Fruit fly (Drosophila melanogaster) whole organism, wandering third instar larva: Measurements from ENCODE around the gene Aldh.
A peak's percentile ranks its signal among the peaks of the same experiment; 100 is the strongest.

ENCODE experiments used
- CG32264 ChIP-seq: fragments of 200-800 bp; sonication (Bioruptor generic); optimal IDR thresholded peaks from 2 replicates; lab custom pipeline; 2016; ENCODE audit warnings: missing biosample characterization, missing genetic modification characterization
- CrebA ChIP-seq: fragments of 200-800 bp; sonication (Bioruptor generic); optimal IDR thresholded peaks from 2 replicates; lab custom pipeline; 2016; ENCODE audit warnings: missing biosample characterization, mild to moderate bottlenecking, missing genetic modification characterization, borderline replicate concordance
- Dif ChIP-seq: fragments of 200-275, 200-300 bp; sonication (Bioruptor generic); optimal IDR thresholded peaks from 2 replicates; lab custom pipeline; 2018; ENCODE audit warnings: missing biosample characterization, missing genetic modification characterization; ENCODE audit not compliant: partially characterized antibody
- HLH106 ChIP-seq: fragments of 200-800 bp; optimal IDR thresholded peaks from 3 replicates; lab custom pipeline; 2019; ENCODE audit warnings: missing biosample characterization, mild to moderate bottlenecking, missing genetic modification characterization, moderate library complexity
- Hnf4 ChIP-seq: fragments of 200-800 bp; sonication (Bioruptor generic); optimal IDR thresholded peaks from 2 replicates; lab custom pipeline; 2016; ENCODE audit warnings: missing biosample characterization, mild to moderate bottlenecking, missing genetic modification characterization
- Hr78 ChIP-seq: fragments of >200 bp; optimal IDR thresholded peaks from 2 replicates; lab custom pipeline; 2017; ENCODE audit warnings: missing biosample characterization, missing genetic modification characterization
- Hr83 ChIP-seq: fragments of 200-300 bp; sonication (Bioruptor generic); optimal IDR thresholded peaks from 2 replicates; lab custom pipeline; 2016; ENCODE audit warnings: missing biosample characterization, mild to moderate bottlenecking, missing genetic modification characterization, moderate library complexity; ENCODE audit not compliant: poor library complexity, severe bottlenecking
- Mio ChIP-seq: sonication (Bioruptor generic); optimal IDR thresholded peaks from 2 replicates; lab custom pipeline; 2016; ENCODE audit warnings: missing biosample characterization, missing genetic modification characterization
- N ChIP-seq: fragments of >200 bp; optimal IDR thresholded peaks from 2 replicates; lab custom pipeline; 2018; ENCODE audit warnings: missing biosample characterization, missing external identifiers, missing genetic modification characterization
- OdsH ChIP-seq: fragments of 200-800 bp; sonication (Bioruptor generic); optimal IDR thresholded peaks from 2 replicates; lab custom pipeline; 2016; ENCODE audit warnings: missing biosample characterization, mild to moderate bottlenecking, missing genetic modification characterization
- Sp1 ChIP-seq: fragments of 200-800 bp; sonication (Bioruptor generic); optimal IDR thresholded peaks from 3 replicates; lab custom pipeline; 2019; ENCODE audit warnings: missing biosample characterization, mild to moderate bottlenecking, missing genetic modification characterization, moderate library complexity
- br ChIP-seq: fragments of 200-800 bp; sonication (Bioruptor generic); optimal IDR thresholded peaks from 2 replicates; lab custom pipeline; 2016; ENCODE audit warnings: missing biosample characterization, missing genetic modification characterization
- dmrt93B ChIP-seq: fragments of 200-800 bp; sonication (Bioruptor generic); optimal IDR thresholded peaks from 2 replicates; lab custom pipeline; 2018; ENCODE audit warnings: missing biosample characterization, mild to moderate bottlenecking, missing genetic modification characterization
- ey ChIP-seq: fragments of 200-800 bp; sonication (Bioruptor generic); optimal IDR thresholded peaks from 2 replicates; lab custom pipeline; 2016; ENCODE audit warnings: missing biosample characterization, missing genetic modification characterization
- foxo ChIP-seq, 2 experiments: fragments of 200-800 bp; sonication (Bioruptor generic); optimal IDR thresholded peaks; 2 replicates in 1 of 2; 3 replicates in 1 of 2; lab custom pipeline; 2016 to 2017; ENCODE audit warnings: missing biosample characterization in 2 of 2, missing genetic modification characterization in 2 of 2
- fru ChIP-seq: fragments of 200-800 bp; sonication (Bioruptor generic); optimal IDR thresholded peaks from 3 replicates; lab custom pipeline; 2016; ENCODE audit warnings: missing biosample characterization, mild to moderate bottlenecking, missing genetic modification characterization
- h ChIP-seq: fragments of 200-800 bp; sonication (Bioruptor generic); optimal IDR thresholded peaks from 3 replicates; lab custom pipeline; 2016; ENCODE audit warnings: missing biosample characterization, mild to moderate bottlenecking, missing genetic modification characterization
- lola ChIP-seq: fragments of >200 bp; optimal IDR thresholded peaks from 2 replicates; lab custom pipeline; 2017; ENCODE audit warnings: missing biosample characterization, missing genetic modification characterization
- pan ChIP-seq: fragments of >200 bp; optimal IDR thresholded peaks from 2 replicates; lab custom pipeline; 2017
- psq ChIP-seq: fragments of 200-800 bp; sonication (Bioruptor generic); optimal IDR thresholded peaks from 3 replicates; lab custom pipeline; 2017; ENCODE audit warnings: missing biosample characterization, mild to moderate bottlenecking, missing genetic modification characterization, moderate library complexity
- rgr ChIP-seq: fragments of 200-800 bp; sonication (Bioruptor generic); optimal IDR thresholded peaks from 3 replicates; lab custom pipeline; 2016; ENCODE audit warnings: missing biosample characterization, mild to moderate bottlenecking, missing genetic modification characterization
- sage ChIP-seq: fragments of 200-800 bp; sonication (Bioruptor generic); optimal IDR thresholded peaks from 2 replicates; lab custom pipeline; 2016; ENCODE audit warnings: missing biosample characterization, mild to moderate bottlenecking, missing genetic modification characterization
- sv ChIP-seq: fragments of 200-800 bp; sonication (Bioruptor generic); optimal IDR thresholded peaks from 3 replicates; lab custom pipeline; 2016; ENCODE audit warnings: missing biosample characterization, missing genetic modification characterization
- tai ChIP-seq: sonication (Bioruptor generic); optimal IDR thresholded peaks from 2 replicates; lab custom pipeline; 2016; ENCODE audit warnings: missing biosample characterization, missing genetic modification characterization
- woc ChIP-seq: sonication (Bioruptor generic); optimal IDR thresholded peaks from 2 replicates; lab custom pipeline; 2016; ENCODE audit warnings: missing biosample characterization, mild to moderate bottlenecking, missing genetic modification characterization

Gene Aldh

dm6 chr2L:9436504-9436903 is 49.3 kb downstream of the Aldh start, which contains the start of gene RpS28-like:
TSS of gene RpS28-like (plus strand) at chr2L:9436804.
- TF ChIP-seq woc = no peak
- no peak for TF ChIP-seq HLH106 (tag; lab: Kevin White, UChicago)
- no peak for TF ChIP-seq Mio (GFP tag; lab: Kevin White, UChicago)

DNA sequence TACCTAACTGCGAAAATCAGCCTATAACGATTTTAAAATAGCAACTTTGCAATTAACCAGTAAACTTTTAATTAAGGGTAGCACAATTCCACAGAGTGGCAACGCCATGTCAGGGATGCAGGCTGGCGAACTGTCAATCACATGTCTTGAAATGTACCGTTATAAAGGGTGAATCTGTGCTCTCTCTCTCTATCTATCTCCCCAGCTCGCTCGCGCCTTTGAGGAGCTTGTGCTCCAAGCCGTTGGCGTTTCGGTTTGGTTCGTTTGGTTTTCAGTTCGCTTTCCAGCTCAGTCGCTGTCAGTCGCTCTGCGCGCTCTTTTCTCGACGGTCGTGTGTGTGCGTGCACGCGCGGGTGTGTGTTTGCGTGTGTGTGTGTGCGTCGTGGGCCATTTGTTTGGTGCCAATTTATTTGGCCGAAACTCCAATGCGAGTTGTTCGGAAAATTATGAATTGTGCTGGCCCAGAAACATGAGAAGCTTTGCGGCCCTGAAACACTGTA is 50.1 kb downstream of the Aldh start, which contains the start of gene numb:
numb (plus strand) TSS at position 254 of the 500 bp plus-strand sequence.
- peak; percentile 6 for TF ChIP-seq Dif (GFP tag; lab: Kevin White, UChicago)
- no peak for TF ChIP-seq fru (GFP tag; lab: Kevin White, UChicago)
- peak; percentile 13 for TF ChIP-seq pan (lab: Kevin White, UChicago)

- TF ChIP-seq psq (peak; percentile 37), woc (peak; percentile 80), rgr (peak; percentile 71), h (GFP tag; lab: Kevin White, UChicago) (peak; percentile 81), N (no peak), sv (GFP tag; lab: Kevin White, UChicago) (no peak), lola (GFP tag; lab: Kevin White, UChicago) (no peak), br (GFP tag; lab: Kevin White, UChicago) (peak; percentile 71), Hr78 (GFP tag; lab: Kevin White, UChicago) (no peak), fru (GFP tag; lab: Kevin White, UChicago) (peak; percentile 67), CG32264 (GFP tag; lab: Kevin White, UChicago) (peak; percentile 16), dmrt93B (GFP tag; lab: Kevin White, UChicago) (peak; percentile 39), tai (no peak), Hnf4 (GFP tag; lab: Kevin White, UChicago) (peak; percentile 59), CrebA (GFP tag; lab: Kevin White, UChicago) (no peak), HLH106 (tag; lab: Kevin White, UChicago) (peak; percentile 60), ey (GFP tag; lab: Kevin White, UChicago) (peak; percentile 9), OdsH (GFP tag; lab: Kevin White, UChicago) (peak; percentile 47), Sp1 (peak; percentile 30), foxo (GFP tag; optimal IDR thresholded peaks at IDR 0.05; lab: Kevin White, UChicago) (peak in 1 of 2 experiments; percentile 51)
These were observed 51.0 kb downstream of the Aldh start for dm6 chr2L:9438227-9438626.

- TF ChIP-seq ey (GFP tag; lab: Kevin White, UChicago) (no peak), Hnf4 (GFP tag; lab: Kevin White, UChicago) (no peak), pan (lab: Kevin White, UChicago) (no peak), foxo (GFP tag; optimal IDR thresholded peaks at IDR 0.05; lab: Kevin White, UChicago) (no peak), Hr83 (GFP tag; lab: Kevin White, UChicago) (no peak), rgr (no peak), sage (GFP tag; lab: Kevin White, UChicago) (no peak), dmrt93B (GFP tag; lab: Kevin White, UChicago) (no peak), h (GFP tag; lab: Kevin White, UChicago) (no peak)
These were observed 53.5 kb downstream of the Aldh start, which contains the start of gene CG33723 for dm6 chr2L:9440640-9441039. TSS of gene CG33723 (minus strand) at chr2L:9440740.
